Fruit fly (Drosophila melanogaster): ENCODE measurements around the gene CG34377.

The CG34377 gene

dm6 chr3R:22356464-22357410 lies 32.8 kb upstream of the CG34377 start, which contains the start of gene Sar1:
Gene Sar1 (plus strand): TSS chr3R:22356685.
- TF ChIP-seq Stat92E (GFP tag; optimal IDR thresholded peaks at IDR 0.05) (peak in 1 of 3 experiments; percentile 90), CrebB (tag; optimal IDR thresholded peaks at IDR 0.05) (peak; percentile 22), jumu (GFP tag; optimal IDR thresholded peaks at IDR 0.05) (peak; percentile 70), Six4 (GFP tag; optimal IDR thresholded peaks at IDR 0.05) (no peak), CG5953 (GFP tag; IDR thresholded peaks at IDR 0.05) (no peak), dan (GFP tag; IDR thresholded peaks at IDR 0.05) (no peak), Max (GFP tag; optimal IDR thresholded peaks at IDR 0.05) (no peak), CG1647 (GFP tag; optimal IDR thresholded peaks at IDR 0.05) (no peak), CG10147 (GFP tag; optimal IDR thresholded peaks at IDR 0.05) (no peak), Mes4 (GFP tag; optimal IDR thresholded peaks at IDR 0.05) (peak; percentile 26), MBD-R2 (GFP tag; IDR thresholded peaks at IDR 0.05) (peak; percentile 16; the same call in 1 of the 2 replicates), ranshi (GFP tag; IDR thresholded peaks at IDR 0.05) (0 out of 2 replicates have a peak, but pooled peaks have one; percentile 6), CG3281 (GFP tag; optimal IDR thresholded peaks at IDR 0.05) (peak; percentile 12), CG6689 (GFP tag; IDR thresholded peaks at IDR 0.05) (no peak), pros (GFP tag; optimal IDR thresholded peaks at IDR 0.05) (no peak), gt (GFP tag; IDR thresholded peaks at IDR 0.05) (no peak), luna (GFP tag; optimal IDR thresholded peaks at IDR 0.05) (no peak), CG31441 (GFP tag; IDR thresholded peaks at IDR 0.05) (no peak), CG4820 (GFP tag; optimal IDR thresholded peaks at IDR 0.05) (no peak), Opbp (GFP tag; IDR thresholded peaks at IDR 0.05; ENCODE audit: partially characterized antibody) (peak; percentile 97), peb (GFP tag; IDR thresholded peaks at IDR 0.05) (no peak), Ets65A (GFP tag) (peak; percentile 95), CG2678 (tag; optimal IDR thresholded peaks at IDR 0.05) (no peak), CG10462 (GFP tag; optimal IDR thresholded peaks at IDR 0.05) (no peak), nerfin-2 (GFP tag; IDR thresholded peaks at IDR 0.05; ENCODE audit: partially characterized antibody) (peak; percentile 59; the same call in 1 of the 2 replicates), CG7928 (GFP tag; optimal IDR thresholded peaks at IDR 0.05) (peak; percentile 97), knrl (GFP tag; IDR thresholded peaks at IDR 0.05; ENCODE audit: partially characterized antibody) (peak; percentile 95), z (GFP tag; IDR thresholded peaks at IDR 0.05) (no peak; the same call in 2 of the 3 replicates), unc-4 (GFP tag; IDR thresholded peaks at IDR 0.05; ENCODE audit: partially characterized antibody) (peak; percentile 97), Chrac-16 (GFP tag; optimal IDR thresholded peaks at IDR 0.05) (no peak), CG14667 (GFP tag; IDR thresholded peaks at IDR 0.05) (no peak), repo (GFP tag; optimal IDR thresholded peaks at IDR 0.05) (peak; percentile 14), CG4424 (GFP tag; optimal IDR thresholded peaks at IDR 0.05) (no peak), CG7357 (GFP tag; IDR thresholded peaks at IDR 0.05) (no peak), Deaf1 (tag; optimal IDR thresholded peaks at IDR 0.05) (no peak), Blimp-1 (GFP tag; optimal IDR thresholded peaks at IDR 0.05) (peak; percentile 11), fru (optimal IDR thresholded peaks at IDR 0.05) (no peak), CG34224 (GFP tag; IDR thresholded peaks at IDR 0.05; ENCODE audit: partially characterized antibody) (peak; percentile 88), CG2120 (GFP tag; optimal IDR thresholded peaks at IDR 0.05) (peak; percentile 50), pita (GFP tag; optimal IDR thresholded peaks at IDR 0.05) (peak; percentile 97), fd96Cb (tag; optimal IDR thresholded peaks at IDR 0.05) (no peak), CG9215 (GFP tag; IDR thresholded peaks at IDR 0.05) (no peak), CG9876 (GFP tag; optimal IDR thresholded peaks at IDR 0.05) (peak; percentile 40), Camta (GFP tag; optimal IDR thresholded peaks at IDR 0.05) (peak; percentile 35), sqz (GFP tag; optimal IDR thresholded peaks at IDR 0.05) (peak; percentile 91), CG1832 (GFP tag; optimal IDR thresholded peaks at IDR 0.05) (peak; percentile 69), odd (GFP tag; optimal IDR thresholded peaks at IDR 0.05) (peak; percentile 35), CG33213 (GFP tag; optimal IDR thresholded peaks at IDR 0.05) (peak; percentile 91), CG14860 (GFP tag; IDR thresholded peaks at IDR 0.05; ENCODE audit: partially characterized antibody) (peak; percentile 81)
